Fruit fly (Drosophila melanogaster) whole organism, embryonic: ENCODE results near the gene TrpRS.

ENCODE experiments used
- Adf1 ChIP-seq: fragments of 200-800 bp; sonication (Bioruptor generic); IDR thresholded peaks from 2 replicates; pipeline ENCODE4 v1.3.6; 2022; ENCODE audit warnings: missing biosample characterization, missing genetic modification characterization
- Atf-2 ChIP-seq: fragments of 200-800 bp; sonication (Bioruptor generic); optimal IDR thresholded peaks from 2 replicates; lab custom pipeline; 2016; ENCODE audit warnings: missing biosample characterization, missing genetic modification characterization
- BtbVII ChIP-seq: fragments of 200-800 bp; sonication (Bioruptor generic); optimal IDR thresholded peaks from 3 replicates; lab custom pipeline; 2017; ENCODE audit warnings: missing biosample characterization, mild to moderate bottlenecking, missing genetic modification characterization
- CG10267 ChIP-seq: fragments of 200-800 bp; sonication (Bioruptor generic); optimal IDR thresholded peaks from 2 replicates; lab custom pipeline; 2018; ENCODE audit warnings: missing biosample characterization, mild to moderate bottlenecking, missing genetic modification characterization, moderate library complexity
- CG10321 ChIP-seq: fragments of 200-800 bp; sonication (Bioruptor generic); IDR thresholded peaks from 2 replicates; pipeline ENCODE4 v1.3.6; 2022; ENCODE audit warnings: missing biosample characterization, missing genetic modification characterization
- CG10431 ChIP-seq: fragments of 200-800 bp; sonication (Bioruptor generic); optimal IDR thresholded peaks from 3 replicates; lab custom pipeline; 2018; ENCODE audit warnings: missing biosample characterization, mild to moderate bottlenecking, missing genetic modification characterization
- CG11696 ChIP-seq: fragments of 200-800 bp; sonication (Bioruptor generic); IDR thresholded peaks from 2 replicates; pipeline ENCODE4 v1.3.6; 2022; ENCODE audit warnings: missing biosample characterization, missing genetic modification characterization
- CG12219 ChIP-seq: fragments of 200-800 bp; sonication (Bioruptor generic); optimal IDR thresholded peaks from 3 replicates; lab custom pipeline; 2018; ENCODE audit warnings: missing biosample characterization, mild to moderate bottlenecking, missing genetic modification characterization
- CG12299 ChIP-seq: fragments of 200-800 bp; sonication (Bioruptor generic); optimal IDR thresholded peaks from 2 replicates; lab custom pipeline; 2018; ENCODE audit warnings: missing biosample characterization, mild to moderate bottlenecking, missing genetic modification characterization
- CG12391 ChIP-seq: fragments of 200-800 bp; sonication (Bioruptor generic); optimal IDR thresholded peaks from 3 replicates; lab custom pipeline; 2018; ENCODE audit warnings: missing biosample characterization, mild to moderate bottlenecking, missing genetic modification characterization, moderate library complexity
- CG14014 ChIP-seq: fragments of 200-800 bp; sonication (Bioruptor generic); IDR thresholded peaks from 2 replicates; pipeline ENCODE4 v1.3.6; 2022; ENCODE audit warnings: missing biosample characterization, missing genetic modification characterization
- CG14860 ChIP-seq: fragments of 200-800 bp; sonication (Bioruptor generic); IDR thresholded peaks from 3 replicates; pipeline ENCODE4 v1.3.6; 2022; ENCODE audit warnings: missing biosample characterization, missing genetic modification characterization; ENCODE audit not compliant: partially characterized antibody
- CG15601 ChIP-seq: fragments of 200-800 bp; sonication (Bioruptor generic); optimal IDR thresholded peaks from 3 replicates; lab custom pipeline; 2019; ENCODE audit warnings: missing biosample characterization, mild to moderate bottlenecking, missing genetic modification characterization, moderate library complexity
- CG16813 ChIP-seq: fragments of 200-800 bp; sonication (Bioruptor generic); IDR thresholded peaks from 3 replicates; pipeline ENCODE4 v1.3.6; 2022; ENCODE audit warnings: missing biosample characterization, missing genetic modification characterization; ENCODE audit not compliant: partially characterized antibody
- CG16815 ChIP-seq: fragments of 200-800 bp; sonication (Bioruptor generic); optimal IDR thresholded peaks from 3 replicates; lab custom pipeline; 2017; ENCODE audit warnings: missing biosample characterization, mild to moderate bottlenecking, missing genetic modification characterization
- CG2202 ChIP-seq: fragments of 200-800 bp; sonication (Bioruptor generic); optimal IDR thresholded peaks from 2 replicates; lab custom pipeline; 2018; ENCODE audit warnings: missing biosample characterization, mild to moderate bottlenecking, missing genetic modification characterization
- CG2875 ChIP-seq: fragments of 200-800 bp; sonication (Bioruptor generic); optimal IDR thresholded peaks from 2 replicates; lab custom pipeline; 2017; ENCODE audit warnings: missing biosample characterization, mild to moderate bottlenecking, missing genetic modification characterization, missing genetic modification reagents
- CG30431 ChIP-seq: fragments of 200-800 bp; sonication (Bioruptor generic); optimal IDR thresholded peaks from 2 replicates; lab custom pipeline; 2017; ENCODE audit warnings: missing biosample characterization, missing genetic modification characterization
- CG31388 ChIP-seq: fragments of 200-800 bp; sonication (Bioruptor generic); optimal IDR thresholded peaks from 2 replicates; lab custom pipeline; 2016; ENCODE audit warnings: missing biosample characterization, missing genetic modification characterization
- CG3407 ChIP-seq: fragments of 200-800 bp; sonication (Bioruptor generic); optimal IDR thresholded peaks from 2 replicates; lab custom pipeline; 2018; ENCODE audit warnings: missing biosample characterization, mild to moderate bottlenecking, missing genetic modification characterization
- CG6254 ChIP-seq: fragments of 200-800 bp; sonication (Bioruptor generic); optimal IDR thresholded peaks from 3 replicates; lab custom pipeline; 2017; ENCODE audit warnings: mild to moderate bottlenecking, missing biosample characterization, missing genetic modification reagents, missing genetic modification characterization
- CG6272 ChIP-seq: fragments of 200-800 bp; sonication (Bioruptor generic); IDR thresholded peaks from 2 replicates; pipeline ENCODE4 v1.3.6; 2022; ENCODE audit warnings: missing biosample characterization, missing genetic modification characterization
- CG6791 ChIP-seq: fragments of 200-800 bp; sonication (Bioruptor generic); IDR thresholded peaks from 3 replicates; pipeline ENCODE4 v1.3.6; 2022; ENCODE audit warnings: missing biosample characterization, missing genetic modification characterization; ENCODE audit not compliant: partially characterized antibody
- CG7357 ChIP-seq: fragments of 200-800 bp; sonication (Bioruptor generic); IDR thresholded peaks from 3 replicates; pipeline ENCODE4 v1.3.6; 2022; ENCODE audit warnings: missing biosample characterization, missing genetic modification characterization
- CG7963 ChIP-seq: fragments of 200-800 bp; sonication (Bioruptor generic); IDR thresholded peaks from 3 replicates; pipeline ENCODE4 v1.3.6; 2022; ENCODE audit warnings: missing biosample characterization, missing genetic modification characterization; ENCODE audit not compliant: partially characterized antibody
- CG8281 ChIP-seq: fragments of 200-800 bp; sonication (Bioruptor generic); optimal IDR thresholded peaks from 2 replicates; lab custom pipeline; 2018; ENCODE audit warnings: missing biosample characterization, mild to moderate bottlenecking, missing genetic modification characterization, moderate library complexity
- CG8944 ChIP-seq: fragments of 200-800 bp; sonication (Bioruptor generic); optimal IDR thresholded peaks from 3 replicates; lab custom pipeline; 2016; ENCODE audit warnings: missing biosample characterization, missing genetic modification characterization
- CHES-1-like ChIP-seq: fragments of 200-800 bp; sonication (Bioruptor generic); optimal IDR thresholded peaks from 2 replicates; lab custom pipeline; 2016; ENCODE audit warnings: missing biosample characterization, missing genetic modification characterization
- CTCF ChIP-seq: fragments of 200-800 bp; sonication (Bioruptor generic); optimal IDR thresholded peaks from 2 replicates; lab custom pipeline; 2017; ENCODE audit warnings: missing biosample characterization, mild to moderate bottlenecking, missing genetic modification characterization, moderate library complexity
- D19A ChIP-seq: fragments of 200-800 bp; optimal IDR thresholded peaks from 3 replicates; lab custom pipeline; 2019; ENCODE audit warnings: missing biosample characterization, mild to moderate bottlenecking, missing genetic modification characterization, moderate library complexity
- Hmx ChIP-seq: fragments of 200-800 bp; sonication (Bioruptor generic); optimal IDR thresholded peaks from 2 replicates; lab custom pipeline; 2016; ENCODE audit warnings: missing biosample characterization, missing genetic modification characterization
- MBD-R2 ChIP-seq: fragments of 200-800 bp; sonication (Bioruptor generic); IDR thresholded peaks from 2 replicates; pipeline ENCODE4 v1.3.6; 2022; ENCODE audit warnings: missing biosample characterization, missing genetic modification characterization
- Optix ChIP-seq: fragments of 200-800 bp; sonication (Bioruptor generic); IDR thresholded peaks from 3 replicates; pipeline ENCODE4 v1.3.6; 2022; ENCODE audit warnings: missing biosample characterization, missing genetic modification characterization
- Sin3A ChIP-seq: fragments of >200 bp; optimal IDR thresholded peaks from 2 replicates; lab custom pipeline; 2018
- Sox102F ChIP-seq: fragments of 200-800 bp; sonication (Bioruptor generic); optimal IDR thresholded peaks from 2 replicates; lab custom pipeline; 2018; ENCODE audit warnings: missing biosample characterization, mild to moderate bottlenecking, missing genetic modification characterization, moderate library complexity
- Stat92E ChIP-seq, 3 experiments: fragments of >200 bp in 2 of 3; fragments of 200-800 bp in 1 of 3; sonication (Bioruptor generic) in 1 of 3; optimal IDR thresholded peaks; 2 replicates each; lab custom pipeline; 2017 to 2019; ENCODE audit warnings: missing biosample characterization in 3 of 3, missing genetic modification characterization in 3 of 3, mild to moderate bottlenecking in 1 of 3, moderate library complexity in 1 of 3
- YL-1 ChIP-seq: fragments of 200-800 bp; sonication (Bioruptor generic); optimal IDR thresholded peaks from 3 replicates; lab custom pipeline; 2017; ENCODE audit warnings: missing biosample characterization, mild to moderate bottlenecking, missing genetic modification characterization
- ash1 ChIP-seq: fragments of 200-800 bp; sonication (Bioruptor generic); optimal IDR thresholded peaks from 2 replicates; lab custom pipeline; 2018; ENCODE audit warnings: missing biosample characterization, mild to moderate bottlenecking, missing genetic modification characterization
- caup ChIP-seq: fragments of 200-800 bp; sonication (Bioruptor generic); optimal IDR thresholded peaks from 3 replicates; lab custom pipeline; 2017; ENCODE audit warnings: missing biosample characterization, mild to moderate bottlenecking, missing genetic modification characterization, moderate library complexity; ENCODE audit not compliant: severe bottlenecking
- chif ChIP-seq, 2 experiments: fragments of 200-800 bp; sonication (Bioruptor generic); optimal IDR thresholded peaks; 3 replicates each; lab custom pipeline; 2016; ENCODE audit warnings: missing biosample characterization in 2 of 2, missing genetic modification characterization in 2 of 2
- disco-r ChIP-seq: fragments of 200-800 bp; sonication (Bioruptor generic); optimal IDR thresholded peaks from 2 replicates; lab custom pipeline; 2016; ENCODE audit warnings: missing biosample characterization, missing genetic modification characterization
- esg ChIP-seq: fragments of 200-800 bp; sonication (Bioruptor generic); conservative IDR thresholded peaks from 2 replicates; pipeline ENCODE4 v1.3.6; 2022; ENCODE audit warnings: missing biosample characterization, missing genetic modification characterization
- fd102C ChIP-seq: fragments of 200-800 bp; sonication (Bioruptor generic); optimal IDR thresholded peaks from 2 replicates; lab custom pipeline; 2018; ENCODE audit warnings: missing biosample characterization, mild to moderate bottlenecking, missing genetic modification characterization, moderate library complexity
- gro ChIP-seq: fragments of 200-800 bp; sonication (Bioruptor generic); optimal IDR thresholded peaks from 2 replicates; lab custom pipeline; 2016; ENCODE audit warnings: missing biosample characterization, missing genetic modification characterization
- kah ChIP-seq: fragments of 200-800 bp; sonication (Bioruptor generic); optimal IDR thresholded peaks from 2 replicates; lab custom pipeline; 2018; ENCODE audit warnings: missing biosample characterization, mild to moderate bottlenecking, missing genetic modification characterization
- lbe ChIP-seq: fragments of 200-800 bp; sonication (Bioruptor generic); optimal IDR thresholded peaks from 2 replicates; lab custom pipeline; 2016; ENCODE audit warnings: missing biosample characterization, mild to moderate bottlenecking, missing genetic modification characterization
- nau ChIP-seq: fragments of 200-800 bp; sonication (Bioruptor generic); optimal IDR thresholded peaks from 3 replicates; lab custom pipeline; 2017; ENCODE audit warnings: missing biosample characterization, mild to moderate bottlenecking, missing genetic modification characterization, missing genetic modification reagents
- oc ChIP-seq: fragments of 200-800 bp; sonication (Bioruptor generic); optimal IDR thresholded peaks from 2 replicates; lab custom pipeline; 2018; ENCODE audit warnings: missing biosample characterization, mild to moderate bottlenecking, missing genetic modification characterization, moderate library complexity
- psq ChIP-seq: fragments of 200-800 bp; sonication (Bioruptor generic); optimal IDR thresholded peaks from 2 replicates; lab custom pipeline; 2017; ENCODE audit warnings: missing biosample characterization, missing genetic modification characterization
- pum ChIP-seq: fragments of 200-800 bp; sonication (Bioruptor generic); optimal IDR thresholded peaks from 2 replicates; lab custom pipeline; 2016; ENCODE audit warnings: missing biosample characterization, missing genetic modification characterization
- vvl ChIP-seq: fragments of 200-800 bp; sonication (Bioruptor generic); IDR thresholded peaks from 2 replicates; pipeline ENCODE4 v1.3.6; 2022; ENCODE audit warnings: missing biosample characterization, missing genetic modification characterization

The TrpRS gene

dm6 chr3R:9226701-9227313, 39.9 kb downstream of the TrpRS start (continued):
- TF ChIP-seq D19A (tag; lab: Kevin White, UChicago) (no peak), CG14014 (GFP tag; lab: Robert Waterston, UW) (peak; percentile 20; the same call in 1 of the 2 replicates), Atf-2 (GFP tag; lab: Kevin White, UChicago) (no peak), CG16815 (GFP tag; lab: Kevin White, UChicago) (no peak), CG30431 (no peak), disco-r (GFP tag; lab: Kevin White, UChicago) (no peak), Stat92E (GFP tag; optimal IDR thresholded peaks at IDR 0.05; lab: Kevin White, UChicago) (no peak), CG11696 (GFP tag; lab: Robert Waterston, UW) (no peak), vvl (GFP tag; lab: Robert Waterston, UW) (peak; percentile 62), CG16813 (GFP tag; lab: Robert Waterston, UW) (no peak), CG12219 (no peak), CG10267 (tag; lab: Kevin White, UChicago) (no peak), Adf1 (GFP tag; lab: Robert Waterston, UW) (peak; percentile 51; the same call in 1 of the 2 replicates), ash1 (no peak), CG6272 (GFP tag; lab: Robert Waterston, UW) (no peak), CHES-1-like (GFP tag; lab: Kevin White, UChicago) (no peak), CTCF (GFP tag; lab: Kevin White, UChicago) (no peak), CG8944 (GFP tag; lab: Kevin White, UChicago) (no peak), CG6791 (no peak), YL-1 (GFP tag; lab: Kevin White, UChicago) (no peak), CG6254 (GFP tag; lab: Kevin White, UChicago) (no peak), CG12299 (tag; lab: Kevin White, UChicago) (no peak), pum (GFP tag; lab: Kevin White, UChicago) (no peak), Optix (GFP tag; lab: Robert Waterston, UW) (no peak), CG2875 (GFP tag; lab: Kevin White, UChicago) (no peak), MBD-R2 (GFP tag; lab: Robert Waterston, UW) (no peak), CG2202 (no peak), Sox102F (GFP tag; lab: Kevin White, UChicago) (no peak), CG10321 (GFP tag; lab: Robert Waterston, UW) (no peak), esg (no peak), CG10431 (no peak), CG7357 (no peak), CG3407 (GFP tag; lab: Kevin White, UChicago) (no peak), CG15601 (tag; lab: Kevin White, UChicago) (no peak), nau (GFP tag; lab: Kevin White, UChicago) (peak; percentile 76), fd102C (GFP tag; lab: Kevin White, UChicago) (no peak), CG14860 (no peak), Hmx (GFP tag; lab: Kevin White, UChicago) (no peak), chif (GFP tag; optimal IDR thresholded peaks at IDR 0.05; lab: Kevin White, UChicago) (no peak), psq (GFP tag; lab: Kevin White, UChicago) (peak; percentile 38), CG7963 (no peak), CG31388 (GFP tag; lab: Kevin White, UChicago) (no peak), CG8281 (tag; lab: Kevin White, UChicago) (no peak), oc (tag; lab: Kevin White, UChicago) (peak; percentile 92), BtbVII (GFP tag; lab: Kevin White, UChicago) (no peak), lbe (GFP tag; lab: Kevin White, UChicago) (no peak), Sin3A (lab: Kevin White, UChicago) (no peak), caup (GFP tag; lab: Kevin White, UChicago) (no peak), gro (GFP tag; lab: Kevin White, UChicago) (peak; percentile 48), kah (no peak), CG12391 (tag; lab: Kevin White, UChicago) (no peak)
